Worm (Caenorhabditis elegans): ENCODE data around the gene tbx-32.

DNA sequence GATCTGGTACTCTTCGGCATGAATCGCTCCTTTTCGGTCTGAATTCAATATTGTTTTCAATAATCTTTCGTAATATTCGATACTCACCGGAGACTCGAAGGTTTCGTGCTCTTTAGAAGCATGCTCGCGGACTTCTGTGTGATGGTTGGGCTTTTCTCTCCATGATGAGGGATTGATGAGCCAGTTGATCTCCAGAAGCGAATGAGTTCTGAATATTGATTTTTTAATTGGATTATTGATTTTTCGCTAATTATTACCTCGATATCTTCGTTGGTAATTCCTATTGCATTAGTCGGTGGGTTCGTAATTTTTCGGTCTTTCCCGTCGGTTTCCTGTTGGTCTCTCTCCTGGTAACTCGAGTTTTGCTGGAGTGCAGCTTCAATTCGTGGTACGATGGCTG is 11.7 kb downstream of the tbx-32 start:
- TF ChIP-seq aly-2 (tag; optimal IDR thresholded peaks at IDR 0.05) (no peak), elt-2 (tag; optimal IDR thresholded peaks at IDR 0.05) (no peak), fkh-10 (GFP tag; optimal IDR thresholded peaks at IDR 0.05) (no peak)

All from whole organism, L1 larva.